Fruit fly (Drosophila melanogaster) whole organism, embryonic: ENCODE data around the gene scrt.

Experiments used
- Aef1 ChIP-seq: fragments of 200-800 bp; sonication (Bioruptor generic); IDR thresholded peaks from 3 replicates; pipeline ENCODE4 v1.3.6; 2022; ENCODE audit warnings: missing biosample characterization, missing genetic modification characterization
- CG10209 ChIP-seq: fragments of 200-800 bp; sonication (Bioruptor generic); optimal IDR thresholded peaks from 3 replicates; lab custom pipeline; 2017; ENCODE audit warnings: missing biosample characterization, mild to moderate bottlenecking, missing genetic modification characterization, missing genetic modification reagents
- CG10431 ChIP-seq: fragments of 200-800 bp; sonication (Bioruptor generic); optimal IDR thresholded peaks from 3 replicates; lab custom pipeline; 2018; ENCODE audit warnings: missing biosample characterization, mild to moderate bottlenecking, missing genetic modification characterization
- CG11085 ChIP-seq: fragments of 200-800 bp; sonication (Bioruptor generic); IDR thresholded peaks from 2 replicates; pipeline ENCODE4 v1.3.6; 2022; ENCODE audit warnings: missing biosample characterization, missing genetic modification characterization
- CG11695 ChIP-seq: fragments of 200-800 bp; sonication (Bioruptor generic); IDR thresholded peaks from 3 replicates; pipeline ENCODE4 v1.3.6; 2022; ENCODE audit warnings: missing biosample characterization, missing genetic modification characterization
- CG11723 ChIP-seq: fragments of 200-800 bp; sonication (Bioruptor generic); optimal IDR thresholded peaks from 2 replicates; lab custom pipeline; 2017; ENCODE audit warnings: missing biosample characterization, mild to moderate bottlenecking, missing genetic modification characterization
- CG12942 ChIP-seq: fragments of 200-800 bp; sonication (Bioruptor generic); optimal IDR thresholded peaks from 3 replicates; lab custom pipeline; 2016; ENCODE audit warnings: missing biosample characterization, missing genetic modification characterization
- CG13624 ChIP-seq: fragments of 200-800 bp; sonication (Bioruptor generic); optimal IDR thresholded peaks from 2 replicates; lab custom pipeline; 2016; ENCODE audit warnings: missing biosample characterization, missing genetic modification characterization
- CG14710 ChIP-seq: fragments of 200-800 bp; sonication (Bioruptor generic); optimal IDR thresholded peaks from 3 replicates; lab custom pipeline; 2019; ENCODE audit warnings: missing biosample characterization, mild to moderate bottlenecking, missing genetic modification characterization, moderate library complexity
- CG14860 ChIP-seq: fragments of 200-800 bp; sonication (Bioruptor generic); IDR thresholded peaks from 3 replicates; pipeline ENCODE4 v1.3.6; 2022; ENCODE audit warnings: missing biosample characterization, missing genetic modification characterization; ENCODE audit not compliant: partially characterized antibody
- CG2120 ChIP-seq: fragments of 200-800 bp; sonication (Bioruptor generic); optimal IDR thresholded peaks from 3 replicates; lab custom pipeline; 2016; ENCODE audit warnings: missing biosample characterization, missing genetic modification characterization
- CG2712 ChIP-seq: fragments of 200-800 bp; optimal IDR thresholded peaks from 3 replicates; lab custom pipeline; 2019; ENCODE audit warnings: missing biosample characterization, mild to moderate bottlenecking, missing genetic modification characterization, moderate library complexity
- CG2875 ChIP-seq: fragments of 200-800 bp; sonication (Bioruptor generic); optimal IDR thresholded peaks from 2 replicates; lab custom pipeline; 2017; ENCODE audit warnings: missing biosample characterization, mild to moderate bottlenecking, missing genetic modification characterization, missing genetic modification reagents
- CG32767 ChIP-seq: fragments of 200-800 bp; sonication (Bioruptor generic); IDR thresholded peaks from 2 replicates; pipeline ENCODE4 v1.3.6; 2022; ENCODE audit warnings: missing biosample characterization, missing genetic modification characterization
- CG3281 ChIP-seq: fragments of 200-800 bp; sonication (Bioruptor generic); optimal IDR thresholded peaks from 3 replicates; lab custom pipeline; 2017; ENCODE audit warnings: missing biosample characterization, mild to moderate bottlenecking, missing genetic modification characterization
- CG34224 ChIP-seq: fragments of 200-800 bp; sonication (Bioruptor generic); IDR thresholded peaks from 3 replicates; pipeline ENCODE4 v1.3.6; 2022; ENCODE audit warnings: missing biosample characterization, missing genetic modification characterization; ENCODE audit not compliant: partially characterized antibody
- CG3847 ChIP-seq: fragments of 200-800 bp; sonication (Bioruptor generic); IDR thresholded peaks from 2 replicates; pipeline ENCODE4 v1.3.6; 2022; ENCODE audit warnings: missing biosample characterization, missing genetic modification characterization
- CG42726 ChIP-seq: fragments of 200-800 bp; sonication (Bioruptor generic); IDR thresholded peaks from 2 replicates; pipeline ENCODE4 v1.3.6; 2022; ENCODE audit warnings: missing biosample characterization, missing genetic modification characterization; ENCODE audit not compliant: partially characterized antibody
- CG4617 ChIP-seq: fragments of 200-800 bp; sonication (Bioruptor generic); optimal IDR thresholded peaks from 3 replicates; lab custom pipeline; 2016; ENCODE audit warnings: missing biosample characterization, missing genetic modification characterization, borderline replicate concordance
- CG6683 ChIP-seq: fragments of 200-800 bp; sonication (Bioruptor generic); optimal IDR thresholded peaks from 2 replicates; lab custom pipeline; 2017; ENCODE audit warnings: missing biosample characterization, mild to moderate bottlenecking, missing genetic modification characterization, missing genetic modification reagents
- CG7839 ChIP-seq: fragments of 200-800 bp; sonication (Bioruptor generic); optimal IDR thresholded peaks from 3 replicates; lab custom pipeline; 2018; ENCODE audit warnings: missing biosample characterization, mild to moderate bottlenecking, missing genetic modification characterization, moderate library complexity
- CG9817 ChIP-seq: fragments of 200-800 bp; sonication (Bioruptor generic); optimal IDR thresholded peaks from 2 replicates; lab custom pipeline; 2018; ENCODE audit warnings: missing biosample characterization, mild to moderate bottlenecking, missing genetic modification characterization, moderate library complexity
- CHES-1-like ChIP-seq: fragments of 200-800 bp; sonication (Bioruptor generic); optimal IDR thresholded peaks from 2 replicates; lab custom pipeline; 2016; ENCODE audit warnings: missing biosample characterization, missing genetic modification characterization
- Dip3 ChIP-seq: fragments of 200-800 bp; sonication (Bioruptor generic); optimal IDR thresholded peaks from 3 replicates; lab custom pipeline; 2016; ENCODE audit warnings: missing biosample characterization, missing genetic modification characterization
- Doc2 ChIP-seq: fragments of 200-800 bp; sonication (Bioruptor generic); IDR thresholded peaks from 2 replicates; pipeline ENCODE4 v1.3.6; 2022; ENCODE audit warnings: missing biosample characterization, missing genetic modification characterization
- Jarid2 ChIP-seq: fragments of 200-800 bp; sonication (Bioruptor generic); optimal IDR thresholded peaks from 3 replicates; lab custom pipeline; 2017; ENCODE audit warnings: mild to moderate bottlenecking, missing biosample characterization, missing genetic modification reagents, missing genetic modification characterization
- MBD-R2 ChIP-seq: fragments of 200-800 bp; sonication (Bioruptor generic); IDR thresholded peaks from 2 replicates; pipeline ENCODE4 v1.3.6; 2022; ENCODE audit warnings: missing biosample characterization, missing genetic modification characterization
- NC2α ChIP-seq: fragments of 200-800 bp; sonication (Bioruptor generic); optimal IDR thresholded peaks from 2 replicates; lab custom pipeline; 2016; ENCODE audit warnings: missing biosample characterization, missing genetic modification characterization
- PHDP ChIP-seq: fragments of 200-800 bp; sonication (Bioruptor generic); optimal IDR thresholded peaks from 3 replicates; lab custom pipeline; 2018; ENCODE audit warnings: missing biosample characterization, mild to moderate bottlenecking, missing genetic modification characterization, moderate library complexity
- Sry-β ChIP-seq: fragments of 200-800 bp; sonication (Bioruptor generic); optimal IDR thresholded peaks from 2 replicates; lab custom pipeline; 2018; ENCODE audit warnings: missing biosample characterization, mild to moderate bottlenecking, missing genetic modification characterization, moderate library complexity
- abd-A ChIP-seq: fragments of 200-800 bp; sonication (Bioruptor generic); optimal IDR thresholded peaks from 3 replicates; lab custom pipeline; 2019; ENCODE audit warnings: missing biosample characterization, mild to moderate bottlenecking, missing genetic modification characterization, moderate library complexity
- ara ChIP-seq: fragments of 200-800 bp; sonication (Bioruptor generic); IDR thresholded peaks from 2 replicates; pipeline ENCODE4 v1.3.6; 2022; ENCODE audit warnings: missing biosample characterization, missing genetic modification characterization
- chm ChIP-seq: fragments of 200-800 bp; sonication (Bioruptor generic); IDR thresholded peaks from 2 replicates; pipeline ENCODE4 v1.3.6; 2022; ENCODE audit warnings: missing biosample characterization, missing genetic modification characterization
- corto ChIP-seq: fragments of 200-800 bp; sonication (Bioruptor generic); optimal IDR thresholded peaks from 2 replicates; lab custom pipeline; 2016; ENCODE audit warnings: missing biosample characterization, mild to moderate bottlenecking, missing genetic modification characterization, moderate library complexity
- croc ChIP-seq: fragments of 200-800 bp; sonication (Bioruptor generic); conservative IDR thresholded peaks from 3 replicates; pipeline ENCODE4 v1.3.6; 2022; ENCODE audit warnings: missing biosample characterization, missing genetic modification characterization
- crol ChIP-seq: fragments of 200-800 bp; sonication (Bioruptor generic); IDR thresholded peaks from 2 replicates; pipeline ENCODE4 v1.3.6; 2022; ENCODE audit warnings: missing biosample characterization, missing genetic modification characterization
- hb ChIP-seq: fragments of 200-800 bp; sonication (Bioruptor generic); IDR thresholded peaks from 3 replicates; pipeline ENCODE4 v1.3.6; 2022; ENCODE audit warnings: missing biosample characterization, missing genetic modification characterization; ENCODE audit not compliant: partially characterized antibody
- lov ChIP-seq, 2 experiments: fragments of 200-800 bp in 1 of 2; fragments of >200 bp in 1 of 2; sonication (Bioruptor generic) in 1 of 2; IDR thresholded peaks in 1 of 2; optimal IDR thresholded peaks in 1 of 2; 2 replicates in 1 of 2; 3 replicates in 1 of 2; pipeline versions ENCODE4 v1.3.6 to Lab custom; 2017 to 2022; ENCODE audit warnings: missing biosample characterization in 1 of 2, missing genetic modification characterization in 1 of 2
- pb ChIP-seq: fragments of 200-800 bp; sonication (Bioruptor generic); optimal IDR thresholded peaks from 3 replicates; lab custom pipeline; 2016; ENCODE audit warnings: missing biosample characterization, missing genetic modification characterization
- peb ChIP-seq: fragments of 200-800 bp; sonication (Bioruptor generic); IDR thresholded peaks from 2 replicates; pipeline ENCODE4 v1.3.6; 2022; ENCODE audit warnings: missing biosample characterization, missing genetic modification characterization
- psq ChIP-seq: fragments of 200-800 bp; sonication (Bioruptor generic); optimal IDR thresholded peaks from 2 replicates; lab custom pipeline; 2017; ENCODE audit warnings: missing biosample characterization, missing genetic modification characterization
- ro ChIP-seq: fragments of 200-800 bp; sonication (Bioruptor generic); IDR thresholded peaks from 2 replicates; pipeline ENCODE4 v1.3.6; 2022; ENCODE audit warnings: missing biosample characterization, missing genetic modification characterization
- row ChIP-seq: fragments of 200-800 bp; sonication (Bioruptor generic); IDR thresholded peaks from 3 replicates; pipeline ENCODE4 v1.3.6; 2022; ENCODE audit warnings: missing biosample characterization, missing genetic modification characterization
- sens ChIP-seq: fragments of 200-800 bp; sonication (Bioruptor generic); peaks from one replicate; lab custom pipeline; 2016; ENCODE audit warnings: missing biosample characterization, missing genetic modification characterization
- twi ChIP-seq: fragments of 200-800 bp; optimal IDR thresholded peaks from 2 replicates; lab custom pipeline; 2019; ENCODE audit warnings: missing biosample characterization, mild to moderate bottlenecking, missing genetic modification characterization, moderate library complexity
- usp ChIP-seq: fragments of >200 bp; optimal IDR thresholded peaks from 2 replicates; lab custom pipeline; 2017; ENCODE audit warnings: missing biosample characterization, missing genetic modification characterization
- vnd ChIP-seq: fragments of 200-800 bp; sonication (Bioruptor generic); IDR thresholded peaks from 3 replicates; pipeline ENCODE4 v1.3.6; 2022; ENCODE audit warnings: missing biosample characterization, missing genetic modification characterization; ENCODE audit not compliant: partially characterized antibody
- vvl ChIP-seq: fragments of 200-800 bp; sonication (Bioruptor generic); IDR thresholded peaks from 2 replicates; pipeline ENCODE4 v1.3.6; 2022; ENCODE audit warnings: missing biosample characterization, missing genetic modification characterization
- wor ChIP-seq: fragments of 200-800 bp; sonication (Bioruptor generic); IDR thresholded peaks from 2 replicates; pipeline ENCODE4 v1.3.6; 2022; ENCODE audit warnings: missing biosample characterization, missing genetic modification characterization
- zfh1 ChIP-seq: fragments of 200-800 bp; sonication (Bioruptor generic); IDR thresholded peaks from 3 replicates; pipeline ENCODE4 v1.3.6; 2022; ENCODE audit warnings: missing biosample characterization, missing genetic modification characterization
- zfh2 ChIP-seq: fragments of 200-800 bp; sonication (Bioruptor generic); optimal IDR thresholded peaks from 2 replicates; lab custom pipeline; 2016; ENCODE audit warnings: missing biosample characterization, missing genetic modification characterization

The scrt gene

dm6 chr3L:4021260-4021831, 37.6 kb downstream of the scrt start, which contains the start of gene Mul1 (continued):
- no peak for TF ChIP-seq hb (GFP tag; lab: Robert Waterston, UW)
- no peak for TF ChIP-seq CG32767
- no peak for TF ChIP-seq lov (optimal IDR thresholded peaks at IDR 0.05; lab: Kevin White, UChicago)
- no peak for TF ChIP-seq lov (GFP tag; IDR thresholded peaks at IDR 0.05; lab: Robert Waterston, UW)
- no peak for TF ChIP-seq vvl (GFP tag; lab: Robert Waterston, UW)
- TF ChIP-seq CG11085, result no peak
- TF ChIP-seq NC2α (GFP tag; lab: Kevin White, UChicago), result no peak
- no peak for TF ChIP-seq pb (GFP tag; lab: Kevin White, UChicago)
- no peak for TF ChIP-seq CHES-1-like
- no peak for TF ChIP-seq wor
- peak; percentile 10 for TF ChIP-seq PHDP (tag; lab: Kevin White, UChicago)
- TF ChIP-seq peb, result no peak
- TF ChIP-seq zfh2 (GFP tag; lab: Kevin White, UChicago), result no peak
- no peak for TF ChIP-seq Sry-β (GFP tag; lab: Kevin White, UChicago)
- TF ChIP-seq CG2712, result no peak
- TF ChIP-seq CG9817 (tag; lab: Kevin White, UChicago), result no peak
- no peak for TF ChIP-seq zfh1 (GFP tag; lab: Robert Waterston, UW)
- TF ChIP-seq CG11695 (GFP tag; lab: Robert Waterston, UW), result no peak
- TF ChIP-seq CG34224, result peak; percentile 15; the same call in 1 of the 3 replicates
- TF ChIP-seq CG2120 (GFP tag; lab: Kevin White, UChicago), result no peak
- peak; percentile 53 for TF ChIP-seq sens (GFP tag; lab: Kevin White, UChicago)
- no peak for TF ChIP-seq CG14860 (GFP tag; lab: Robert Waterston, UW)
- TF ChIP-seq vnd, result no peak
- no peak for TF ChIP-seq usp (GFP tag; lab: Kevin White, UChicago)
- TF ChIP-seq twi, result peak; percentile 33
- no peak for TF ChIP-seq CG11723 (GFP tag; lab: Kevin White, UChicago)
- no peak for TF ChIP-seq CG7839 (tag; lab: Kevin White, UChicago)
- TF ChIP-seq crol (GFP tag; lab: Robert Waterston, UW), result no peak
- TF ChIP-seq corto (GFP tag; lab: Kevin White, UChicago), result no peak
- TF ChIP-seq CG3847, result no peak
- no peak for TF ChIP-seq CG10209
- no peak for TF ChIP-seq chm (GFP tag; lab: Robert Waterston, UW)
- TF ChIP-seq Doc2 (GFP tag; lab: Robert Waterston, UW), result no peak
- peak; percentile 18 for TF ChIP-seq CG13624 (GFP tag; lab: Kevin White, UChicago)
- TF ChIP-seq CG3281 (GFP tag; lab: Kevin White, UChicago), result no peak
- no peak for TF ChIP-seq Jarid2
- TF ChIP-seq MBD-R2 (GFP tag; lab: Robert Waterston, UW), result peak; percentile 83
- no peak for TF ChIP-seq psq (GFP tag; lab: Kevin White, UChicago)
- TF ChIP-seq CG14710 (tag; lab: Kevin White, UChicago), result peak; percentile 56
- TF ChIP-seq CG4617 (GFP tag; lab: Kevin White, UChicago), result peak; percentile 25
- no peak for TF ChIP-seq croc (GFP tag; lab: Robert Waterston, UW)
- no peak for TF ChIP-seq Aef1
- no peak for TF ChIP-seq abd-A (tag; lab: Kevin White, UChicago)
- TF ChIP-seq Dip3 (GFP tag; lab: Kevin White, UChicago), result no peak
- TF ChIP-seq CG6683 (GFP tag; lab: Kevin White, UChicago), result no peak
- no peak for TF ChIP-seq ara (GFP tag; lab: Robert Waterston, UW)
- TF ChIP-seq CG42726 (GFP tag; lab: Robert Waterston, UW), result no peak
- TF ChIP-seq CG2875 (GFP tag; lab: Kevin White, UChicago), result no peak
- peak; percentile 27; the same call in 1 of the 3 replicates for TF ChIP-seq row (GFP tag; lab: Robert Waterston, UW)
- TF ChIP-seq CG10431 (GFP tag; lab: Kevin White, UChicago), result no peak
- TF ChIP-seq CG12942 (GFP tag; lab: Kevin White, UChicago), result no peak
- no peak for TF ChIP-seq ro (GFP tag; lab: Robert Waterston, UW)
